Worm (Caenorhabditis elegans): ENCODE measurements around the gene H03A11.13.

The H03A11.13 gene

ce11 chrX:15166122-15166521 lies 46.9 kb downstream of the H03A11.13 start, which contains the start of gene T10B10.8:
Gene T10B10.8, minus strand, starts transcription at chrX:15166222.
- no peak for TF ChIP-seq elt-1 (tag; optimal IDR thresholded peaks at IDR 0.05; ENCODE audit: borderline replicate concordance, insufficient read depth)
- no peak for TF ChIP-seq nhr-237 (tag; optimal IDR thresholded peaks at IDR 0.05)

ce11 chrX:15164108-15164507 lies 48.9 kb downstream of the H03A11.13 start, which contains the start of gene T10B10.9:
Gene T10B10.9, plus strand, starts transcription at chrX:15164408.
- no peak for TF ChIP-seq cnd-1 (tag; optimal IDR thresholded peaks at IDR 0.05)
- TF ChIP-seq mab-5 (tag; optimal IDR thresholded peaks at IDR 0.05), result no peak
- no peak for TF ChIP-seq lin-13 (tag; optimal IDR thresholded peaks at IDR 0.05)
- TF ChIP-seq nhr-2 (tag; optimal IDR thresholded peaks at IDR 0.05), result no peak
- TF ChIP-seq bed-3 (GFP tag; optimal IDR thresholded peaks at IDR 0.05), result no peak
- no peak for TF ChIP-seq zip-8 (tag; optimal IDR thresholded peaks at IDR 0.05)
- no peak for TF ChIP-seq ham-2 (GFP tag; optimal IDR thresholded peaks at IDR 0.05)
- TF ChIP-seq M03D4.4 (tag; optimal IDR thresholded peaks at IDR 0.05), result no peak
- no peak for TF ChIP-seq elt-3 (tag; optimal IDR thresholded peaks at IDR 0.05)
- no peak for TF ChIP-seq pha-4 (tag; optimal IDR thresholded peaks at IDR 0.05)
- no peak for TF ChIP-seq snpc-4 (tag; optimal IDR thresholded peaks at IDR 0.05)
- no peak for TF ChIP-seq elt-1 (tag; optimal IDR thresholded peaks at IDR 0.05; ENCODE audit: borderline replicate concordance, insufficient read depth)
- TF ChIP-seq unc-62 (GFP tag; optimal IDR thresholded peaks at IDR 0.05), result no peak
- TF ChIP-seq blmp-1 (tag; optimal IDR thresholded peaks at IDR 0.05), result no peak
